Fruit fly (Drosophila melanogaster) whole organism, embryonic: Measurements from ENCODE around the gene CG44001.

Experiments used
- Adf1 ChIP-seq: fragments of 200-800 bp; sonication (Bioruptor generic); IDR thresholded peaks from 2 replicates; pipeline ENCODE4 v1.3.6; 2022; ENCODE audit warnings: missing biosample characterization, missing genetic modification characterization
- B-H2 ChIP-seq: fragments of 200-800 bp; sonication (Bioruptor generic); optimal IDR thresholded peaks from 2 replicates; lab custom pipeline; 2018; ENCODE audit warnings: missing biosample characterization, mild to moderate bottlenecking, missing genetic modification characterization
- CG12942 ChIP-seq: fragments of 200-800 bp; sonication (Bioruptor generic); optimal IDR thresholded peaks from 3 replicates; lab custom pipeline; 2016; ENCODE audit warnings: missing biosample characterization, missing genetic modification characterization
- CG13775 ChIP-seq: fragments of 200-800 bp; sonication (Bioruptor generic); optimal IDR thresholded peaks from 3 replicates; lab custom pipeline; 2017; ENCODE audit warnings: missing biosample characterization, mild to moderate bottlenecking, missing genetic modification characterization
- CG14965 ChIP-seq: fragments of 200-800 bp; sonication (Bioruptor generic); optimal IDR thresholded peaks from 2 replicates; lab custom pipeline; 2016; ENCODE audit warnings: missing biosample characterization, missing genetic modification characterization, borderline replicate concordance
- CG15479 ChIP-seq: fragments of 200-800 bp; sonication (Bioruptor generic); optimal IDR thresholded peaks from 3 replicates; lab custom pipeline; 2019; ENCODE audit warnings: missing biosample characterization, mild to moderate bottlenecking, missing genetic modification characterization, moderate library complexity
- CG16779 ChIP-seq: fragments of 200-800 bp; sonication (Bioruptor generic); IDR thresholded peaks from 2 replicates; pipeline ENCODE4 v1.3.6; 2022; ENCODE audit warnings: missing biosample characterization, missing genetic modification characterization
- CG17186 ChIP-seq: fragments of 200-800 bp; sonication (Bioruptor generic); optimal IDR thresholded peaks from 3 replicates; lab custom pipeline; 2017; ENCODE audit warnings: missing biosample characterization, missing genetic modification reagents, missing genetic modification characterization
- CG18262 ChIP-seq: fragments of 200-800 bp; optimal IDR thresholded peaks from 3 replicates; lab custom pipeline; 2019; ENCODE audit warnings: missing biosample characterization, mild to moderate bottlenecking, missing genetic modification characterization, moderate library complexity
- CG18599 ChIP-seq: fragments of 200-800 bp; sonication (Bioruptor generic); optimal IDR thresholded peaks from 3 replicates; lab custom pipeline; 2017; ENCODE audit warnings: missing biosample characterization, missing genetic modification characterization, mild to moderate bottlenecking, moderate library complexity, missing genetic modification reagents
- CG18764 ChIP-seq: fragments of 200-800 bp; sonication (Bioruptor generic); optimal IDR thresholded peaks from 3 replicates; lab custom pipeline; 2016; ENCODE audit warnings: missing biosample characterization, missing genetic modification characterization
- CG2120 ChIP-seq: fragments of 200-800 bp; sonication (Bioruptor generic); optimal IDR thresholded peaks from 3 replicates; lab custom pipeline; 2016; ENCODE audit warnings: missing biosample characterization, missing genetic modification characterization
- CG2712 ChIP-seq: fragments of 200-800 bp; optimal IDR thresholded peaks from 3 replicates; lab custom pipeline; 2019; ENCODE audit warnings: missing biosample characterization, mild to moderate bottlenecking, missing genetic modification characterization, moderate library complexity
- CG3281 ChIP-seq: fragments of 200-800 bp; sonication (Bioruptor generic); optimal IDR thresholded peaks from 3 replicates; lab custom pipeline; 2017; ENCODE audit warnings: missing biosample characterization, mild to moderate bottlenecking, missing genetic modification characterization
- CG34224 ChIP-seq: fragments of 200-800 bp; sonication (Bioruptor generic); IDR thresholded peaks from 3 replicates; pipeline ENCODE4 v1.3.6; 2022; ENCODE audit warnings: missing biosample characterization, missing genetic modification characterization; ENCODE audit not compliant: partially characterized antibody
- CG3995 ChIP-seq: fragments of 200-800 bp; sonication (Bioruptor generic); optimal IDR thresholded peaks from 3 replicates; lab custom pipeline; 2016; ENCODE audit warnings: missing biosample characterization, missing genetic modification characterization
- CG5180 ChIP-seq: fragments of 200-800 bp; sonication (Bioruptor generic); optimal IDR thresholded peaks from 3 replicates; lab custom pipeline; 2017; ENCODE audit warnings: missing biosample characterization, missing genetic modification characterization, mild to moderate bottlenecking, moderate library complexity, missing genetic modification reagents
- CG6175 ChIP-seq: fragments of 200-800 bp; sonication (Bioruptor generic); IDR thresholded peaks from 3 replicates; pipeline ENCODE4 v1.3.6; 2022; ENCODE audit warnings: missing biosample characterization, missing genetic modification characterization
- CG7357 ChIP-seq: fragments of 200-800 bp; sonication (Bioruptor generic); IDR thresholded peaks from 3 replicates; pipeline ENCODE4 v1.3.6; 2022; ENCODE audit warnings: missing biosample characterization, missing genetic modification characterization
- CG7786 ChIP-seq: fragments of 200-800 bp; sonication (Bioruptor generic); optimal IDR thresholded peaks from 2 replicates; lab custom pipeline; 2016; ENCODE audit warnings: missing biosample characterization, missing genetic modification characterization
- CG7963 ChIP-seq: fragments of 200-800 bp; sonication (Bioruptor generic); IDR thresholded peaks from 3 replicates; pipeline ENCODE4 v1.3.6; 2022; ENCODE audit warnings: missing biosample characterization, missing genetic modification characterization; ENCODE audit not compliant: partially characterized antibody
- D19A ChIP-seq: fragments of 200-800 bp; optimal IDR thresholded peaks from 3 replicates; lab custom pipeline; 2019; ENCODE audit warnings: missing biosample characterization, mild to moderate bottlenecking, missing genetic modification characterization, moderate library complexity
- Dll ChIP-seq: fragments of 200-800 bp; sonication (Bioruptor generic); IDR thresholded peaks from 4 replicates; pipeline ENCODE4 v1.3.6; 2022; ENCODE audit warnings: missing biosample characterization, missing genetic modification characterization; ENCODE audit not compliant: partially characterized antibody
- Doc3 ChIP-seq: fragments of 200-800 bp; sonication (Bioruptor generic); IDR thresholded peaks from 3 replicates; pipeline ENCODE4 v1.3.6; 2022; ENCODE audit warnings: missing biosample characterization, missing genetic modification characterization; ENCODE audit not compliant: partially characterized antibody
- Hand ChIP-seq: fragments of 200-800 bp; sonication (Bioruptor generic); optimal IDR thresholded peaks from 2 replicates; lab custom pipeline; 2017; ENCODE audit warnings: mild to moderate bottlenecking, missing biosample characterization, missing genetic modification reagents, missing genetic modification characterization
- HmgD ChIP-seq: fragments of 200-800 bp; sonication (Bioruptor generic); optimal IDR thresholded peaks from 3 replicates; lab custom pipeline; 2016; ENCODE audit warnings: missing biosample characterization, missing genetic modification characterization
- HmgZ ChIP-seq: fragments of 200-800 bp; sonication (Bioruptor generic); optimal IDR thresholded peaks from 2 replicates; lab custom pipeline; 2018; ENCODE audit warnings: missing biosample characterization, mild to moderate bottlenecking, missing genetic modification characterization
- Mrtf ChIP-seq: fragments of 200-800 bp; sonication (Bioruptor generic); IDR thresholded peaks from 3 replicates; pipeline ENCODE4 v1.3.6; 2022; ENCODE audit warnings: missing biosample characterization, missing genetic modification characterization
- Neu2 ChIP-seq: fragments of 200-800 bp; sonication (Bioruptor generic); optimal IDR thresholded peaks from 3 replicates; lab custom pipeline; 2016; ENCODE audit warnings: missing biosample characterization, missing genetic modification characterization, borderline replicate concordance
- Rfx ChIP-seq: fragments of 200-800 bp; sonication (Bioruptor generic); IDR thresholded peaks from 2 replicates; pipeline ENCODE4 v1.3.6; 2022; ENCODE audit warnings: missing biosample characterization, missing genetic modification characterization
- Vsx1 ChIP-seq: fragments of 200-800 bp; sonication (Bioruptor generic); optimal IDR thresholded peaks from 2 replicates; lab custom pipeline; 2017; ENCODE audit warnings: missing biosample characterization, mild to moderate bottlenecking, missing genetic modification characterization, missing genetic modification reagents
- ap ChIP-seq: fragments of 200-800 bp; sonication (Bioruptor generic); IDR thresholded peaks from 2 replicates; pipeline ENCODE4 v1.3.6; 2022; ENCODE audit warnings: missing biosample characterization, missing genetic modification characterization
- btn ChIP-seq: fragments of 200-800 bp; sonication (Bioruptor generic); optimal IDR thresholded peaks from 2 replicates; lab custom pipeline; 2016; ENCODE audit warnings: missing biosample characterization, missing genetic modification characterization
- chif ChIP-seq, 2 experiments: fragments of 200-800 bp; sonication (Bioruptor generic); optimal IDR thresholded peaks; 3 replicates each; lab custom pipeline; 2016; ENCODE audit warnings: missing biosample characterization in 2 of 2, missing genetic modification characterization in 2 of 2
- eyg ChIP-seq: fragments of 200-800 bp; sonication (Bioruptor generic); optimal IDR thresholded peaks from 3 replicates; lab custom pipeline; 2016; ENCODE audit warnings: missing biosample characterization, missing genetic modification characterization
- ftz-f1 ChIP-seq: fragments of 200-800 bp; sonication (Bioruptor generic); optimal IDR thresholded peaks from 2 replicates; lab custom pipeline; 2016; ENCODE audit warnings: missing biosample characterization, missing genetic modification characterization
- grau ChIP-seq: fragments of 200-800 bp; optimal IDR thresholded peaks from 3 replicates; lab custom pipeline; 2019; ENCODE audit warnings: missing biosample characterization, mild to moderate bottlenecking, missing genetic modification characterization, moderate library complexity
- mirr ChIP-seq: fragments of 200-800 bp; sonication (Bioruptor generic); optimal IDR thresholded peaks from 3 replicates; lab custom pipeline; 2018; ENCODE audit warnings: missing biosample characterization, mild to moderate bottlenecking, missing genetic modification characterization
- nerfin-1 ChIP-seq: fragments of 200-800 bp; sonication (Bioruptor generic); optimal IDR thresholded peaks from 3 replicates; lab custom pipeline; 2019; ENCODE audit warnings: missing biosample characterization, mild to moderate bottlenecking, missing genetic modification characterization, moderate library complexity
- phol ChIP-seq: fragments of 200-800 bp; sonication (Bioruptor generic); optimal IDR thresholded peaks from 3 replicates; lab custom pipeline; 2018; ENCODE audit warnings: missing biosample characterization, mild to moderate bottlenecking, missing genetic modification characterization, moderate library complexity
- pros ChIP-seq: fragments of 200-800 bp; sonication (Bioruptor generic); optimal IDR thresholded peaks from 3 replicates; lab custom pipeline; 2019; ENCODE audit warnings: missing biosample characterization, mild to moderate bottlenecking, missing genetic modification characterization, moderate library complexity
- pum ChIP-seq: fragments of 200-800 bp; sonication (Bioruptor generic); optimal IDR thresholded peaks from 2 replicates; lab custom pipeline; 2016; ENCODE audit warnings: missing biosample characterization, missing genetic modification characterization
- ranshi ChIP-seq: fragments of 200-800 bp; sonication (Bioruptor generic); IDR thresholded peaks from 2 replicates; pipeline ENCODE4 v1.3.6; 2022; ENCODE audit warnings: missing biosample characterization, missing genetic modification characterization
- row ChIP-seq: fragments of 200-800 bp; sonication (Bioruptor generic); IDR thresholded peaks from 3 replicates; pipeline ENCODE4 v1.3.6; 2022; ENCODE audit warnings: missing biosample characterization, missing genetic modification characterization
- sc ChIP-seq, 3 experiments: fragments of >200 bp in 2 of 3; fragments of 200-800 bp in 1 of 3; sonication (Bioruptor generic) in 1 of 3; optimal IDR thresholded peaks; 2 replicates in 2 of 3; 3 replicates in 1 of 3; lab custom pipeline; 2017; ENCODE audit warnings: mild to moderate bottlenecking in 1 of 3, missing biosample characterization in 1 of 3, missing genetic modification characterization in 1 of 3, missing genetic modification reagents in 1 of 3
- sna ChIP-seq: fragments of 200-800 bp; sonication (Bioruptor generic); IDR thresholded peaks from 2 replicates; pipeline ENCODE4 v1.3.6; 2022; ENCODE audit warnings: missing biosample characterization, missing genetic modification characterization; ENCODE audit not compliant: partially characterized antibody
- toy ChIP-seq: fragments of 200-800 bp; sonication (Bioruptor generic); IDR thresholded peaks from 2 replicates; pipeline ENCODE4 v1.3.6; 2022; ENCODE audit warnings: missing biosample characterization, missing genetic modification characterization
- trem ChIP-seq: fragments of 200-800 bp; optimal IDR thresholded peaks from 3 replicates; lab custom pipeline; 2019; ENCODE audit warnings: missing biosample characterization, mild to moderate bottlenecking, missing genetic modification characterization, moderate library complexity
- wek ChIP-seq: fragments of 200-800 bp; sonication (Bioruptor generic); optimal IDR thresholded peaks from 3 replicates; lab custom pipeline; 2018; ENCODE audit warnings: missing biosample characterization, mild to moderate bottlenecking, missing genetic modification characterization, moderate library complexity
- zen ChIP-seq: fragments of 200-800 bp; sonication (Bioruptor generic); optimal IDR thresholded peaks from 3 replicates; lab custom pipeline; 2018; ENCODE audit warnings: missing biosample characterization, mild to moderate bottlenecking, missing genetic modification characterization, moderate library complexity

CG44001 gene

DNA sequence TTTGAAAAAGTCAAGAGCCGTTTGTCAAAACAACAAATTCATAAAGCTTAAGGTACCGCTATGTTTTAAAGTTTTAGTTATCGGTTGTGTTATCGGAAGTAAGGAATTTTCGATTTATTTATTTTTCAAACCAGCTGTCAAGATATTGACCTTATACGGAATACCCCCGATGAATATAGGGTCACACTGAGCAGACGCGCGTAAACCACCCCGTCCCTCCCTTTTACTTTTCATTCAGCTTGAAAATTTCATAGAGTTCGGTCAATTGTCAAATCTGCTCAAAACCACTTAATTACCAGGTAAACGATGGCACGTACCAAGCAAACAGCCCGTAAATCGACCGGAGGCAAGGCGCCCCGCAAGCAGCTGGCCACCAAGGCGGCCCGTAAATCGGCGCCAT lies 11.9 kb downstream of the CG44001 start, which contains the start of the genes CG14036 and His3.3A (continued):
- TF ChIP-seq ftz-f1, result peak; percentile 30
- peak; percentile 15 for TF ChIP-seq grau (tag; lab: Kevin White, UChicago)
- TF ChIP-seq CG18262, result no peak
- peak; percentile 56; the same call in 1 of the 4 replicates for TF ChIP-seq Dll (GFP tag; lab: Robert Waterston, UW)
- no peak for TF ChIP-seq CG18764 (GFP tag; lab: Kevin White, UChicago)
- TF ChIP-seq HmgD (GFP tag; lab: Kevin White, UChicago), result no peak
- no peak for TF ChIP-seq CG18599 (GFP tag; lab: Kevin White, UChicago)
- TF ChIP-seq pros (GFP tag; lab: Kevin White, UChicago), result no peak
- TF ChIP-seq ranshi, result no peak
- no peak for TF ChIP-seq CG3995
- peak; percentile 100 for TF ChIP-seq wek (GFP tag; lab: Kevin White, UChicago)
- no peak for TF ChIP-seq CG12942 (GFP tag; lab: Kevin White, UChicago)
- TF ChIP-seq sc (optimal IDR thresholded peaks at IDR 0.05; lab: Kevin White, UChicago), result no peak
- TF ChIP-seq sc (GFP tag; optimal IDR thresholded peaks at IDR 0.05; lab: Kevin White, UChicago), result no peak
- TF ChIP-seq phol (tag; lab: Kevin White, UChicago), result no peak
- TF ChIP-seq CG6175, result no peak
- TF ChIP-seq nerfin-1 (tag; lab: Kevin White, UChicago), result peak; percentile 20
- peak; percentile 42 for TF ChIP-seq Rfx (GFP tag; lab: Robert Waterston, UW)
- no peak for TF ChIP-seq mirr (GFP tag; lab: Kevin White, UChicago)
- peak; percentile 56 for TF ChIP-seq CG17186 (GFP tag; lab: Kevin White, UChicago)
- peak; percentile 74 for TF ChIP-seq HmgZ (tag; lab: Kevin White, UChicago)
- TF ChIP-seq trem (tag; lab: Kevin White, UChicago), result peak; percentile 75
- TF ChIP-seq Doc3, result peak; percentile 49; the same call in 1 of the 3 replicates
- TF ChIP-seq pum, result no peak
- no peak for TF ChIP-seq eyg (GFP tag; lab: Kevin White, UChicago)
- TF ChIP-seq CG3281 (GFP tag; lab: Kevin White, UChicago), result peak; percentile 56
- TF ChIP-seq CG14965, result no peak
- TF ChIP-seq CG13775, result no peak
- peak; percentile 30 for TF ChIP-seq B-H2 (GFP tag; lab: Kevin White, UChicago)
- 0 out of 3 replicates have a peak, but pooled peaks have one; percentile 20 for TF ChIP-seq CG7963 (GFP tag; lab: Robert Waterston, UW)
- no peak for TF ChIP-seq Mrtf (GFP tag; lab: Robert Waterston, UW)
- TF ChIP-seq CG2120 (GFP tag; lab: Kevin White, UChicago), result peak; percentile 46
- TF ChIP-seq CG2712 (tag; lab: Kevin White, UChicago), result peak; percentile 46
- TF ChIP-seq chif (GFP tag; optimal IDR thresholded peaks at IDR 0.05; lab: Kevin White, UChicago), result no peak
- TF ChIP-seq CG7786, result no peak
- peak; percentile 25 for TF ChIP-seq zen (tag; lab: Kevin White, UChicago)
- no peak for TF ChIP-seq ap
- no peak for TF ChIP-seq toy (GFP tag; lab: Robert Waterston, UW)
- peak; percentile 66 for TF ChIP-seq sna (GFP tag; lab: Robert Waterston, UW)
- no peak for TF ChIP-seq CG5180 (GFP tag; lab: Kevin White, UChicago)
- TF ChIP-seq Adf1 (GFP tag; lab: Robert Waterston, UW), result no peak
- peak; percentile 80 for TF ChIP-seq CG34224 (GFP tag; lab: Robert Waterston, UW)
- TF ChIP-seq CG7357 (GFP tag; lab: Robert Waterston, UW), result no peak
- TF ChIP-seq Hand (GFP tag; lab: Kevin White, UChicago), result no peak
- TF ChIP-seq btn (GFP tag; lab: Kevin White, UChicago), result no peak
- peak; percentile 51; the same call in 2 of the 3 replicates for TF ChIP-seq row (GFP tag; lab: Robert Waterston, UW)
- TF ChIP-seq CG15479, result no peak
- no peak for TF ChIP-seq Neu2 (GFP tag; lab: Kevin White, UChicago)
- TF ChIP-seq Vsx1, result no peak
- TF ChIP-seq D19A (tag; lab: Kevin White, UChicago), result no peak
- TF ChIP-seq CG16779 (GFP tag; lab: Robert Waterston, UW), result no peak
